Fruit fly (Drosophila melanogaster) Kc167 (cell line): ENCODE data around the gene ERR.

Experiments used
- Myc ChIP-seq: fragments of >200 bp; optimal IDR thresholded peaks from 2 replicates; lab custom pipeline; 2017; ENCODE audit warnings: missing external identifiers
- Sin3A ChIP-seq: fragments of >200 bp; optimal IDR thresholded peaks from 2 replicates; lab custom pipeline; 2018; ENCODE audit warnings: missing external identifiers
- h ChIP-seq: fragments of >200 bp; optimal IDR thresholded peaks from 3 replicates; lab custom pipeline; 2018; ENCODE audit warnings: missing external identifiers
- insv ChIP-seq: fragments of >200 bp; optimal IDR thresholded peaks from 3 replicates; lab custom pipeline; 2018; ENCODE audit warnings: missing external identifiers
- psq ChIP-seq: fragments of >200 bp; optimal IDR thresholded peaks from 2 replicates; lab custom pipeline; 2017; ENCODE audit warnings: missing external identifiers
- ttk ChIP-seq: sonication (Bioruptor generic); optimal IDR thresholded peaks from 2 replicates; lab custom pipeline; 2017; ENCODE audit warnings: missing external identifiers

Gene ERR

dm6 chr3L:8186627-8187396 is at the start of gene ERR, which contains the start of gene Atg18a:
Gene ERR, minus strand, starts transcription at chr3L:8186671.
Gene Atg18a, plus strand, starts transcription at chr3L:8186857.
- no peak for TF ChIP-seq Myc (lab: Kevin White, UChicago)
- no peak for TF ChIP-seq ttk (lab: Kevin White, UChicago)
- no peak for TF ChIP-seq h
- TF ChIP-seq insv: no peak
- TF ChIP-seq psq: no peak
- TF ChIP-seq Sin3A (lab: Kevin White, UChicago): no peak

dm6 chr3L:8228924-8229323 is 42.5 kb upstream of the ERR start, which contains the start of gene eIF4E3:
Gene eIF4E3, plus strand, starts transcription at chr3L:8229224.
- no peak for TF ChIP-seq psq
- TF ChIP-seq Sin3A (lab: Kevin White, UChicago): no peak
- no peak for TF ChIP-seq insv
- no peak for TF ChIP-seq ttk (lab: Kevin White, UChicago)
- TF ChIP-seq h: no peak
- TF ChIP-seq Myc (lab: Kevin White, UChicago): no peak

DNA sequence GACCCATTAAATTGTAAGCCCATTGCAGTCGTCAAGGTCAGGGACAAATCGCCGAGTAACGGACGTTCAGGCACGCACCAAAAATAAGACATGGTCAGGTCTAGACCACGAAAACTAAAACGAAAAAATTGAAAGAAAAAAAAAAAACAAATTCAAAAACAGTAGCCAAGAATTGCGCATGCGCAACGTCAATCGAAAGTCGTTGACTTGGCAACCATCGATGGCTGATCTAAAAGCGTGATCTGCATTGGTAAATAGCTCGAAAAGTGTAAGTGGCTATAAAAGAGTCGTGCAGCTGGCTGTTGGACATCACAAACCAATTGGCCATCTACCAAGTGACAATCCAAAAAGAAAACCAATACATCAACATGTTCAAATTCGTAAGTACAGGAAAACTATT is 35.4 kb upstream of the ERR start, which contains the start of gene CG13678:
Gene CG13678, plus strand, starts transcription at position 307 of the 400 bp plus-strand sequence.
- TF ChIP-seq Myc (lab: Kevin White, UChicago) (no peak), Sin3A (lab: Kevin White, UChicago) (no peak), h (no peak), ttk (lab: Kevin White, UChicago) (no peak), psq (no peak), insv (no peak)

DNA sequence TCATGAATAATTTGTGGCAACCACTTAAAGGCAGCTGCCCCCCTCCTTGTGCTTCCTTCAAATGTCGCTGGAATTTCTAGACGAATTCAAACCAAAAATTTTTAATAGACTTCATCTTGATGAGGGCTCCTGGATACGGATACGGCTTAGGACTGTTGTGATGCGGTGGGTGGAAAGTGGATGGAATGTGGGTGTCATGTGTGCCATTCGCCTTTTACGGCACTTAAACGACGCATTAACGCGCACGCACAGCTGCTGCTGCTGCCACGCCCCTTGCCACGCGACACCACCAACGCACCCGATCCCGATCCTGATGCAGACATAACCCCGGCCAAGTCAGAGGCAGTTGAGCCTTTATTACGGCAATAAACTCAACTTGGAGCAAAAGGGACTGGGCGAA is 33.2 kb upstream of the ERR start:
- TF ChIP-seq h (no peak), ttk (lab: Kevin White, UChicago) (no peak), psq (no peak), Myc (lab: Kevin White, UChicago) (no peak), Sin3A (lab: Kevin White, UChicago) (no peak), insv (no peak)

dm6 chr3L:8218883-8219282 is 32.4 kb upstream of the ERR start, which contains the start of gene CG13674:
Gene CG13674, minus strand, starts transcription at chr3L:8218983.
- TF ChIP-seq psq (no peak), ttk (lab: Kevin White, UChicago) (no peak), insv (no peak), Myc (lab: Kevin White, UChicago) (no peak), Sin3A (lab: Kevin White, UChicago) (no peak), h (no peak)

DNA sequence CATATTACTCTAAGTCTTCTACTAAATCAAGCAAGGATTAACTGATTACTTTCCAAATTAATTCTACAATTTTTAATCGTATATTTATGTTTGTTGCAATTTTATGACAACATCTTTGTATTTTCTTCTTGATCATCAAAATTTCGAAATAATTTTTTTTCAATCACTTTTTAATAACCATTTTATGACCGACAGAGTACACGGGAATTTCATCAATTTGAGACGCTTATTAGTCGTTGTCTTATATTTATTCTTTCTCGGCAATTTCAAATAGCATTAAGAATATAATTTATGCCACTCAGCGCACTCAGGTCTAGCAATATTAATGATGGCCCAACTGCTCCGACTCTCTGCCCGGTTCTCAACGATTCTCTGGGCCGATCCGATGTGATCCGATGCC is 28.5 kb upstream of the ERR start, which contains the start of gene CG8012:
Gene CG8012, plus strand, starts transcription at position 301 of the 400 bp plus-strand sequence.
- no peak for TF ChIP-seq Sin3A (lab: Kevin White, UChicago)
- no peak for TF ChIP-seq psq
- TF ChIP-seq h: no peak
- TF ChIP-seq Myc (lab: Kevin White, UChicago): no peak
- TF ChIP-seq ttk (lab: Kevin White, UChicago): no peak
- no peak for TF ChIP-seq insv

- TF ChIP-seq Myc (lab: Kevin White, UChicago) (no peak), ttk (lab: Kevin White, UChicago) (no peak), psq (no peak), insv (no peak), h (no peak), Sin3A (lab: Kevin White, UChicago) (no peak)
Measured at dm6 chr3L:8211590-8211989, 25.1 kb upstream of the ERR start, which contains the start of gene CG8006. Gene CG8006, plus strand, starts transcription at chr3L:8211890.

DNA sequence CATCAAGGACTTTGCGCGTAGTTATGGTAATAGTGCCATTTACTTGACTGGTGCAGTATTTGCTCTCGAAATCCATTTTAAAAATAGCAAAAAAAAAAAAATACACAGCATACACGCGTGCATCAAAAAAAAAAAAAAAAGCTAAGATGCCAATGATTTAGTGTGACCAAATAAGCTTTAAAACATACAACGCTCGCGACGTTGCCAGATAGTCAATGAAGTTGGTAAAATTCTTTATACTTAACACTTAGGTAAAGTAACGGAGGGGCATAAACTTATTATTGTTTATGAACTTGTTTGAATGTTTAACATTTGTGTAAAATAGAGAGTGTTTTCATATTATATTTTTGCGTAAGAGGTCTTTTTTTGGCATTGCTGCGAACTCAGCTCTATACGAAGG is 24.1 kb upstream of the ERR start, which contains the start of gene tut:
Gene tut, minus strand, starts transcription at position 148 of the 400 bp plus-strand sequence.
- no peak for TF ChIP-seq h
- TF ChIP-seq Myc (lab: Kevin White, UChicago): no peak
- no peak for TF ChIP-seq psq
- no peak for TF ChIP-seq insv
- no peak for TF ChIP-seq ttk (lab: Kevin White, UChicago)
- TF ChIP-seq Sin3A (lab: Kevin White, UChicago): no peak

dm6 chr3L:8202317-8202842 is 15.9 kb upstream of the ERR start, which contains the start of the genes CG7366 and CG13679:
Gene CG7366, minus strand, starts transcription at chr3L:8202417.
Gene CG13679, plus strand, starts transcription at chr3L:8202792.
- TF ChIP-seq Sin3A (lab: Kevin White, UChicago): no peak
- no peak for TF ChIP-seq Myc (lab: Kevin White, UChicago)
- TF ChIP-seq h: no peak
- no peak for TF ChIP-seq ttk (lab: Kevin White, UChicago)
- TF ChIP-seq insv: no peak
- TF ChIP-seq psq: no peak

DNA sequence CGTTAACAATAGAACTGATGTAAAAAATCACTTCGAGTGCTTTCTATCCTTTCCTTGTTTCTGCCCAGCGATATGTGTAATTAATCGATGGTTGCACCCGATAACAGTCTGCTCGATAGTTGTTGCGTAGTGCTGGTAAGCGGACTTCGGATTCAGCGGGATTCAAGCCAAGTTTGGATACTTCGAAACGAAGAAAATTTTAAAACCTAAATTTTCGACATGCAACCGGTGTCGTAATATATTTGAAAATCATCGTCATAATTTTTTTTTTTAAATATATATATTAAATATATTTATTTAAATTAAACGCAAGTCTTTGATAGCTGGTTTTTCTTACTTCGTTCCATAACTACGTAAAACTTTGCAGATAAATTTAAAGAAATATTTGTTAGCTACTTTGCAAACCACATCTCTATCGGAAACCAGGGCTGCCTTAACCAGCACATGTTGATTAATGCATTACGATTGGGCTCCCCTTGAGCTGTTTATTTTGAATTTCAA is 11.4 kb upstream of the ERR start, which contains the start of the genes UbcE2M and Dhps:
Gene UbcE2M, minus strand, starts transcription at position 209 of the 501 bp plus-strand sequence.
Gene Dhps, plus strand, starts transcription at position 429 of the 501 bp plus-strand sequence.
- TF ChIP-seq Myc (lab: Kevin White, UChicago) (no peak), h (no peak), ttk (lab: Kevin White, UChicago) (no peak), insv (no peak), Sin3A (lab: Kevin White, UChicago) (no peak), psq (no peak)

dm6 chr3L:8193016-8193415 is 6.5 kb upstream of the ERR start, which contains the start of gene CG7387:
Gene CG7387, minus strand, starts transcription at chr3L:8193116.
- TF ChIP-seq psq: no peak
- TF ChIP-seq insv: no peak
- no peak for TF ChIP-seq ttk (lab: Kevin White, UChicago)
- no peak for TF ChIP-seq Myc (lab: Kevin White, UChicago)
- TF ChIP-seq h: no peak

DNA sequence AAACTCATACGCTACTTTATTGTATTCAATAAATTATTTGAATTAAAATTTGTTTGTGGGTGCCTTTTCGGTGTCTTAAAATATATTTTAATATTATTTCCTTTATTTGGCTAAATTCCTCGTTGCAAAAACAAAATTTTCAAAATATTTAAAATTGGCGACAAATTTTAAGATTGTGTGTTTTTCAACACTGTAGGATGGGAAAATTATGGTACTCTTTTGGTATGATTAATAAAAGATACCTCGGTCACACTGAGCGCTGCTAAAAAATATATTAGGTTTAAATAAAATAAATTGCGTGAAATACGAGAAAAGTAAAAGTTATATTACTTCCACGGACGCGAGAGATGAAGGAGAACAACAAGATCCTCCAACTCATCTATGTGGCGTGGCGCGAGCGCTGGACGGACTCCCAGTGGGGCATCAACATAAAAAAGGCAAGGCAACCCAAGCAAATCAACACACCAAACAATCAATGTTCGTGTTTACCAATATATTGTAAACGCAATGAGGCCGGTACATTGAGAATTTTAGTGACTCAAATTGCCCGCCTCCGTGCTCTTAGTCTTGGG is 4.7 kb upstream of the ERR start, which contains the start of gene MED24:
Gene MED24, plus strand, starts transcription at position 229 of the 572 bp plus-strand sequence.
- no peak for TF ChIP-seq Sin3A (lab: Kevin White, UChicago)
- TF ChIP-seq insv: no peak
- TF ChIP-seq Myc (lab: Kevin White, UChicago): no peak
